Fruit fly (Drosophila melanogaster) whole organism, embryonic: ENCODE measurements around the gene CG32625.

Experiments
- Antp ChIP-seq: fragments of 200-800 bp; sonication (Bioruptor generic); optimal IDR thresholded peaks from 3 replicates; lab custom pipeline; 2016; ENCODE audit warnings: missing biosample characterization, missing genetic modification characterization
- CG11085 ChIP-seq: fragments of 200-800 bp; sonication (Bioruptor generic); IDR thresholded peaks from 2 replicates; pipeline ENCODE4 v1.3.6; 2022; ENCODE audit warnings: missing biosample characterization, missing genetic modification characterization
- CG11093 ChIP-seq: fragments of 200-800 bp; sonication (Bioruptor generic); IDR thresholded peaks from 3 replicates; pipeline ENCODE4 v1.3.6; 2022; ENCODE audit warnings: missing biosample characterization, missing genetic modification characterization
- CG11696 ChIP-seq: fragments of 200-800 bp; sonication (Bioruptor generic); IDR thresholded peaks from 2 replicates; pipeline ENCODE4 v1.3.6; 2022; ENCODE audit warnings: missing biosample characterization, missing genetic modification characterization
- CG12391 ChIP-seq: fragments of 200-800 bp; sonication (Bioruptor generic); optimal IDR thresholded peaks from 3 replicates; lab custom pipeline; 2018; ENCODE audit warnings: missing biosample characterization, mild to moderate bottlenecking, missing genetic modification characterization, moderate library complexity
- CG16863 ChIP-seq: fragments of 200-800 bp; sonication (Bioruptor generic); optimal IDR thresholded peaks from 3 replicates; lab custom pipeline; 2016; ENCODE audit warnings: missing biosample characterization, missing genetic modification characterization
- CG17186 ChIP-seq: fragments of 200-800 bp; sonication (Bioruptor generic); optimal IDR thresholded peaks from 3 replicates; lab custom pipeline; 2017; ENCODE audit warnings: missing biosample characterization, missing genetic modification reagents, missing genetic modification characterization
- CG17359 ChIP-seq: fragments of 200-800 bp; sonication (Bioruptor generic); optimal IDR thresholded peaks from 3 replicates; lab custom pipeline; 2018; ENCODE audit warnings: missing biosample characterization, mild to moderate bottlenecking, missing genetic modification characterization, moderate library complexity
- CG18764 ChIP-seq: fragments of 200-800 bp; sonication (Bioruptor generic); optimal IDR thresholded peaks from 3 replicates; lab custom pipeline; 2016; ENCODE audit warnings: missing biosample characterization, missing genetic modification characterization
- CG2116 ChIP-seq: fragments of 200-800 bp; sonication (Bioruptor generic); optimal IDR thresholded peaks from 3 replicates; lab custom pipeline; 2018; ENCODE audit warnings: missing biosample characterization, mild to moderate bottlenecking, missing genetic modification characterization
- CG31388 ChIP-seq: fragments of 200-800 bp; sonication (Bioruptor generic); optimal IDR thresholded peaks from 2 replicates; lab custom pipeline; 2016; ENCODE audit warnings: missing biosample characterization, missing genetic modification characterization
- CG3281 ChIP-seq: fragments of 200-800 bp; sonication (Bioruptor generic); optimal IDR thresholded peaks from 3 replicates; lab custom pipeline; 2017; ENCODE audit warnings: missing biosample characterization, mild to moderate bottlenecking, missing genetic modification characterization
- CG4360 ChIP-seq: fragments of 200-800 bp; sonication (Bioruptor generic); IDR thresholded peaks from 2 replicates; pipeline ENCODE4 v1.3.6; 2022; ENCODE audit warnings: missing biosample characterization, missing genetic modification characterization
- CG4730 ChIP-seq: fragments of 200-800 bp; sonication (Bioruptor generic); IDR thresholded peaks from 2 replicates; pipeline ENCODE4 v1.3.6; 2022; ENCODE audit warnings: missing biosample characterization, missing genetic modification characterization
- CG7271 ChIP-seq: fragments of 200-800 bp; sonication (Bioruptor generic); optimal IDR thresholded peaks from 2 replicates; lab custom pipeline; 2018; ENCODE audit warnings: missing biosample characterization, mild to moderate bottlenecking, missing genetic modification characterization, moderate library complexity
- CG8281 ChIP-seq: fragments of 200-800 bp; sonication (Bioruptor generic); optimal IDR thresholded peaks from 2 replicates; lab custom pipeline; 2018; ENCODE audit warnings: missing biosample characterization, mild to moderate bottlenecking, missing genetic modification characterization, moderate library complexity
- CHES-1-like ChIP-seq: fragments of 200-800 bp; sonication (Bioruptor generic); optimal IDR thresholded peaks from 2 replicates; lab custom pipeline; 2016; ENCODE audit warnings: missing biosample characterization, missing genetic modification characterization
- CTCF ChIP-seq: fragments of 200-800 bp; sonication (Bioruptor generic); optimal IDR thresholded peaks from 2 replicates; lab custom pipeline; 2017; ENCODE audit warnings: missing biosample characterization, mild to moderate bottlenecking, missing genetic modification characterization, moderate library complexity
- Dp ChIP-seq: fragments of 200-800 bp; sonication (Bioruptor generic); optimal IDR thresholded peaks from 2 replicates; lab custom pipeline; 2018; ENCODE audit warnings: missing biosample characterization, mild to moderate bottlenecking, missing genetic modification characterization, moderate library complexity
- Dref ChIP-seq: fragments of 200-800 bp; sonication (Bioruptor generic); IDR thresholded peaks from 2 replicates; pipeline ENCODE4 v1.3.6; 2022; ENCODE audit warnings: missing biosample characterization, missing genetic modification characterization
- HLH3B ChIP-seq: fragments of 200-800 bp; sonication (Bioruptor generic); IDR thresholded peaks from 2 replicates; pipeline ENCODE4 v1.3.6; 2022; ENCODE audit warnings: missing biosample characterization, missing genetic modification characterization
- Mes4 ChIP-seq: fragments of 200-800 bp; sonication (Bioruptor generic); optimal IDR thresholded peaks from 2 replicates; lab custom pipeline; 2016; ENCODE audit warnings: missing biosample characterization, missing genetic modification characterization
- Opbp ChIP-seq: fragments of 200-800 bp; sonication (Bioruptor generic); IDR thresholded peaks from 3 replicates; pipeline ENCODE4 v1.3.6; 2022; ENCODE audit warnings: missing biosample characterization, missing genetic modification characterization; ENCODE audit not compliant: partially characterized antibody
- aop ChIP-seq: fragments of 200-800 bp; sonication (Bioruptor generic); IDR thresholded peaks from 2 replicates; pipeline ENCODE4 v1.3.6; 2022; ENCODE audit warnings: missing biosample characterization, missing genetic modification characterization
- ap ChIP-seq: fragments of 200-800 bp; sonication (Bioruptor generic); IDR thresholded peaks from 2 replicates; pipeline ENCODE4 v1.3.6; 2022; ENCODE audit warnings: missing biosample characterization, missing genetic modification characterization
- bcd ChIP-seq: fragments of 200-800 bp; sonication (Bioruptor generic); optimal IDR thresholded peaks from 2 replicates; lab custom pipeline; 2017; ENCODE audit warnings: missing biosample characterization, mild to moderate bottlenecking, missing genetic modification characterization
- br ChIP-seq: fragments of >200 bp; optimal IDR thresholded peaks from 2 replicates; lab custom pipeline; 2017
- caup ChIP-seq: fragments of 200-800 bp; sonication (Bioruptor generic); optimal IDR thresholded peaks from 3 replicates; lab custom pipeline; 2017; ENCODE audit warnings: missing biosample characterization, mild to moderate bottlenecking, missing genetic modification characterization, moderate library complexity; ENCODE audit not compliant: severe bottlenecking
- da ChIP-seq: fragments of 200-800 bp; sonication (Bioruptor generic); optimal IDR thresholded peaks from 2 replicates; lab custom pipeline; 2016; ENCODE audit warnings: missing biosample characterization, missing genetic modification characterization
- danr ChIP-seq: fragments of 200-800 bp; sonication (Bioruptor generic); IDR thresholded peaks from 2 replicates; pipeline ENCODE4 v1.3.6; 2022; ENCODE audit warnings: missing biosample characterization, missing genetic modification characterization
- exex ChIP-seq: fragments of 200-800 bp; sonication (Bioruptor generic); optimal IDR thresholded peaks from 4 replicates; lab custom pipeline; 2018; ENCODE audit warnings: missing biosample characterization, mild to moderate bottlenecking, missing genetic modification characterization, moderate library complexity
- fru ChIP-seq: fragments of >200 bp; optimal IDR thresholded peaks from 2 replicates; lab custom pipeline; 2017
- gcm2 ChIP-seq: fragments of 200-800 bp; sonication (Bioruptor generic); optimal IDR thresholded peaks from 2 replicates; lab custom pipeline; 2016; ENCODE audit warnings: missing biosample characterization, missing genetic modification characterization
- hb ChIP-seq: fragments of 200-800 bp; sonication (Bioruptor generic); IDR thresholded peaks from 3 replicates; pipeline ENCODE4 v1.3.6; 2022; ENCODE audit warnings: missing biosample characterization, missing genetic modification characterization; ENCODE audit not compliant: partially characterized antibody
- hkb ChIP-seq, 2 experiments: fragments of 200-800 bp in 1 of 2; fragments of >200 bp in 1 of 2; sonication (Bioruptor generic) in 1 of 2; IDR thresholded peaks in 1 of 2; optimal IDR thresholded peaks in 1 of 2; 2 replicates each; pipeline versions ENCODE4 v1.3.6 to Lab custom; 2017 to 2022; ENCODE audit warnings: missing biosample characterization in 1 of 2, missing genetic modification characterization in 1 of 2
- insv ChIP-seq, 2 experiments: fragments of 200-800 bp; sonication (Bioruptor generic); optimal IDR thresholded peaks; 3 replicates each; lab custom pipeline; 2016 to 2018; ENCODE audit warnings: missing biosample characterization in 2 of 2, missing genetic modification characterization in 2 of 2
- inv ChIP-seq: fragments of 200-800 bp; sonication (Bioruptor generic); IDR thresholded peaks from 2 replicates; pipeline ENCODE4 v1.3.6; 2022; ENCODE audit warnings: missing biosample characterization, missing genetic modification characterization; ENCODE audit not compliant: partially characterized antibody
- ken ChIP-seq: fragments of 200-800 bp; sonication (Bioruptor generic); IDR thresholded peaks from 3 replicates; pipeline ENCODE4 v1.3.6; 2022; ENCODE audit warnings: missing biosample characterization, missing genetic modification characterization
- lab ChIP-seq: fragments of 200-800 bp; sonication (Bioruptor generic); optimal IDR thresholded peaks from 3 replicates; lab custom pipeline; 2017; ENCODE audit warnings: missing biosample characterization, missing genetic modification characterization, mild to moderate bottlenecking, moderate library complexity, missing genetic modification reagents
- lmd ChIP-seq: fragments of 200-800 bp; sonication (Bioruptor generic); IDR thresholded peaks from 2 replicates; pipeline ENCODE4 v1.3.6; 2022; ENCODE audit warnings: missing biosample characterization, missing genetic modification characterization
- lov ChIP-seq, 2 experiments: fragments of 200-800 bp in 1 of 2; fragments of >200 bp in 1 of 2; sonication (Bioruptor generic) in 1 of 2; IDR thresholded peaks in 1 of 2; optimal IDR thresholded peaks in 1 of 2; 2 replicates in 1 of 2; 3 replicates in 1 of 2; pipeline versions ENCODE4 v1.3.6 to Lab custom; 2017 to 2022; ENCODE audit warnings: missing biosample characterization in 1 of 2, missing genetic modification characterization in 1 of 2
- mirr ChIP-seq: fragments of 200-800 bp; sonication (Bioruptor generic); optimal IDR thresholded peaks from 3 replicates; lab custom pipeline; 2018; ENCODE audit warnings: missing biosample characterization, mild to moderate bottlenecking, missing genetic modification characterization
- p53 ChIP-seq: fragments of 200-800 bp; sonication (Bioruptor generic); optimal IDR thresholded peaks from 2 replicates; lab custom pipeline; 2016; ENCODE audit warnings: missing biosample characterization, missing genetic modification characterization
- pb ChIP-seq: fragments of 200-800 bp; sonication (Bioruptor generic); optimal IDR thresholded peaks from 3 replicates; lab custom pipeline; 2016; ENCODE audit warnings: missing biosample characterization, missing genetic modification characterization
- row ChIP-seq: fragments of 200-800 bp; sonication (Bioruptor generic); IDR thresholded peaks from 3 replicates; pipeline ENCODE4 v1.3.6; 2022; ENCODE audit warnings: missing biosample characterization, missing genetic modification characterization
- salm ChIP-seq: fragments of 200-800 bp; sonication (Bioruptor generic); optimal IDR thresholded peaks from 2 replicates; lab custom pipeline; 2018; ENCODE audit warnings: missing biosample characterization, mild to moderate bottlenecking, missing genetic modification characterization
- sima ChIP-seq: fragments of 200-800 bp; sonication (Bioruptor generic); optimal IDR thresholded peaks from 2 replicates; lab custom pipeline; 2016; ENCODE audit warnings: missing biosample characterization, missing genetic modification characterization
- slou ChIP-seq: fragments of 200-800 bp; sonication (Bioruptor generic); optimal IDR thresholded peaks from 3 replicates; lab custom pipeline; 2016; ENCODE audit warnings: missing biosample characterization, missing genetic modification characterization
- unc-4 ChIP-seq: fragments of 200-800 bp; sonication (Bioruptor generic); IDR thresholded peaks from 2 replicates; pipeline ENCODE4 v1.3.6; 2022; ENCODE audit warnings: missing biosample characterization, missing genetic modification characterization; ENCODE audit not compliant: partially characterized antibody
- usp ChIP-seq: fragments of >200 bp; optimal IDR thresholded peaks from 2 replicates; lab custom pipeline; 2017; ENCODE audit warnings: missing biosample characterization, missing genetic modification characterization
- zen ChIP-seq: fragments of 200-800 bp; sonication (Bioruptor generic); optimal IDR thresholded peaks from 3 replicates; lab custom pipeline; 2018; ENCODE audit warnings: missing biosample characterization, mild to moderate bottlenecking, missing genetic modification characterization, moderate library complexity

The CG32625 gene

dm6 chrX:13740062-13740461, 16.6 kb downstream of the CG32625 start (continued):
- TF ChIP-seq CG11085 (GFP tag; lab: Robert Waterston, UW): peak; percentile 74
- peak; percentile 92 for TF ChIP-seq Antp
- peak; percentile 58 for TF ChIP-seq Mes4 (GFP tag; lab: Kevin White, UChicago)
- no peak for TF ChIP-seq sima (GFP tag; lab: Kevin White, UChicago)
- TF ChIP-seq row (GFP tag; lab: Robert Waterston, UW): peak; percentile 91
- TF ChIP-seq CG11696 (GFP tag; lab: Robert Waterston, UW): peak; percentile 51; the same call in 1 of the 2 replicates
- no peak for TF ChIP-seq CG2116 (GFP tag; lab: Kevin White, UChicago)
- TF ChIP-seq ap: peak; percentile 48
- no peak for TF ChIP-seq inv
- 0 out of 3 replicates have a peak, but pooled peaks have one; percentile 30 for TF ChIP-seq CG11093 (GFP tag; lab: Robert Waterston, UW)
- TF ChIP-seq CG8281 (tag; lab: Kevin White, UChicago): peak; percentile 16
- peak; percentile 34 for TF ChIP-seq CG17186 (GFP tag; lab: Kevin White, UChicago)
- TF ChIP-seq unc-4 (GFP tag; lab: Robert Waterston, UW): no peak
- TF ChIP-seq zen: no peak
- no peak for TF ChIP-seq Opbp (GFP tag; lab: Robert Waterston, UW)
- peak; percentile 84 for TF ChIP-seq HLH3B (GFP tag; lab: Robert Waterston, UW)
- TF ChIP-seq caup: peak; percentile 80
- peak; percentile 82 for TF ChIP-seq CG17359
- TF ChIP-seq fru (lab: Kevin White, UChicago): no peak
- peak; percentile 82 for TF ChIP-seq ken (GFP tag; lab: Robert Waterston, UW)
- peak; percentile 11 for TF ChIP-seq da
- no peak for TF ChIP-seq usp (GFP tag; lab: Kevin White, UChicago)
- TF ChIP-seq gcm2 (GFP tag; lab: Kevin White, UChicago): peak; percentile 71
- TF ChIP-seq CG7271 (tag; lab: Kevin White, UChicago): no peak
- peak; percentile 87 for TF ChIP-seq mirr (GFP tag; lab: Kevin White, UChicago)
- TF ChIP-seq CG18764 (GFP tag; lab: Kevin White, UChicago): peak; percentile 62
- TF ChIP-seq aop (GFP tag; lab: Robert Waterston, UW): peak; percentile 47; the same call in 1 of the 2 replicates
- TF ChIP-seq Dref: no peak
- peak; percentile 14 for TF ChIP-seq salm (tag; lab: Kevin White, UChicago)
- peak; percentile 83 for TF ChIP-seq CHES-1-like (GFP tag; lab: Kevin White, UChicago)
- TF ChIP-seq insv (GFP tag; optimal IDR thresholded peaks at IDR 0.05; lab: Kevin White, UChicago): no peak
- TF ChIP-seq br: no peak
- TF ChIP-seq lov (optimal IDR thresholded peaks at IDR 0.05; lab: Kevin White, UChicago): no peak
- TF ChIP-seq lov (GFP tag; IDR thresholded peaks at IDR 0.05; lab: Robert Waterston, UW): peak; percentile 82
- no peak for TF ChIP-seq CG31388
- TF ChIP-seq lmd (GFP tag; lab: Robert Waterston, UW): peak; percentile 83
- TF ChIP-seq hb (GFP tag; lab: Robert Waterston, UW): no peak
- peak; percentile 72 for TF ChIP-seq CG16863 (GFP tag; lab: Kevin White, UChicago)
- TF ChIP-seq danr (GFP tag; lab: Robert Waterston, UW): peak; percentile 47; the same call in 1 of the 2 replicates
- no peak for TF ChIP-seq pb (GFP tag; lab: Kevin White, UChicago)
- peak; percentile 78 for TF ChIP-seq bcd
- peak; percentile 71 for TF ChIP-seq CG3281 (GFP tag; lab: Kevin White, UChicago)
- TF ChIP-seq CG12391 (tag; lab: Kevin White, UChicago): peak; percentile 66
- TF ChIP-seq CG4360 (GFP tag; lab: Robert Waterston, UW): no peak
- TF ChIP-seq Dp (GFP tag; lab: Kevin White, UChicago): no peak
- TF ChIP-seq p53 (GFP tag; lab: Kevin White, UChicago): peak; percentile 63
- TF ChIP-seq slou (GFP tag; lab: Kevin White, UChicago): peak; percentile 1
- TF ChIP-seq CTCF (GFP tag; lab: Kevin White, UChicago): no peak
- TF ChIP-seq hkb (optimal IDR thresholded peaks at IDR 0.05; lab: Kevin White, UChicago): no peak
- peak; percentile 73 for TF ChIP-seq hkb (GFP tag; IDR thresholded peaks at IDR 0.05; lab: Robert Waterston, UW)
- peak; percentile 91 for TF ChIP-seq lab (GFP tag; lab: Kevin White, UChicago)
- peak; percentile 42 for TF ChIP-seq exex (tag; lab: Kevin White, UChicago)
- peak; percentile 80 for TF ChIP-seq CG4730 (GFP tag; lab: Robert Waterston, UW)
